Fruit fly (Drosophila melanogaster) whole organism, embryonic: Measurements from ENCODE around the gene Cpr67Fa1.

Source experiments
- Bgb ChIP-seq: fragments of 200-800 bp; sonication (Bioruptor generic); IDR thresholded peaks from 2 replicates; pipeline ENCODE4 v1.3.6; 2022; ENCODE audit warnings: missing biosample characterization, missing genetic modification characterization; ENCODE audit not compliant: partially characterized antibody
- CG10543 ChIP-seq: fragments of 200-800 bp; sonication (Bioruptor generic); optimal IDR thresholded peaks from 3 replicates; lab custom pipeline; 2017; ENCODE audit warnings: missing biosample characterization, mild to moderate bottlenecking, missing genetic modification characterization, moderate library complexity
- CG11560 ChIP-seq: fragments of 200-800 bp; sonication (Bioruptor generic); IDR thresholded peaks from 3 replicates; pipeline ENCODE4 v1.3.6; 2022; ENCODE audit warnings: missing biosample characterization, missing genetic modification characterization
- CG11695 ChIP-seq: fragments of 200-800 bp; sonication (Bioruptor generic); IDR thresholded peaks from 3 replicates; pipeline ENCODE4 v1.3.6; 2022; ENCODE audit warnings: missing biosample characterization, missing genetic modification characterization
- CG12104 ChIP-seq: fragments of 200-800 bp; sonication (Bioruptor generic); optimal IDR thresholded peaks from 3 replicates; lab custom pipeline; 2016; ENCODE audit warnings: missing biosample characterization, missing genetic modification characterization
- CG13296 ChIP-seq: fragments of 200-800 bp; sonication (Bioruptor generic); optimal IDR thresholded peaks from 3 replicates; lab custom pipeline; 2018; ENCODE audit warnings: missing biosample characterization, mild to moderate bottlenecking, missing genetic modification characterization
- CG13624 ChIP-seq: fragments of 200-800 bp; sonication (Bioruptor generic); optimal IDR thresholded peaks from 2 replicates; lab custom pipeline; 2016; ENCODE audit warnings: missing biosample characterization, missing genetic modification characterization
- CG15514 ChIP-seq: fragments of 200-800 bp; sonication (Bioruptor generic); optimal IDR thresholded peaks from 3 replicates; lab custom pipeline; 2017; ENCODE audit warnings: missing biosample characterization, missing genetic modification characterization, mild to moderate bottlenecking, moderate library complexity, missing genetic modification reagents
- CG18011 ChIP-seq: fragments of 200-800 bp; sonication (Bioruptor generic); optimal IDR thresholded peaks from 2 replicates; lab custom pipeline; 2017; ENCODE audit warnings: missing biosample characterization, missing genetic modification characterization, mild to moderate bottlenecking, moderate library complexity, missing genotype
- CG2199 ChIP-seq: fragments of 200-800 bp; sonication (Bioruptor generic); IDR thresholded peaks from 3 replicates; pipeline ENCODE4 v1.3.6; 2022; ENCODE audit warnings: missing biosample characterization, missing genetic modification characterization
- CG2889 ChIP-seq: fragments of 200-800 bp; sonication (Bioruptor generic); IDR thresholded peaks from 3 replicates; pipeline ENCODE4 v1.3.6; 2022; ENCODE audit warnings: missing biosample characterization, missing genetic modification characterization
- CG32767 ChIP-seq: fragments of 200-800 bp; sonication (Bioruptor generic); IDR thresholded peaks from 2 replicates; pipeline ENCODE4 v1.3.6; 2022; ENCODE audit warnings: missing biosample characterization, missing genetic modification characterization
- CG4360 ChIP-seq: fragments of 200-800 bp; sonication (Bioruptor generic); IDR thresholded peaks from 2 replicates; pipeline ENCODE4 v1.3.6; 2022; ENCODE audit warnings: missing biosample characterization, missing genetic modification characterization
- CG7928 ChIP-seq: fragments of 200-800 bp; sonication (Bioruptor generic); optimal IDR thresholded peaks from 2 replicates; lab custom pipeline; 2017; ENCODE audit warnings: missing biosample characterization, mild to moderate bottlenecking, missing genetic modification characterization
- CG7987 ChIP-seq: fragments of 200-800 bp; sonication (Bioruptor generic); optimal IDR thresholded peaks from 2 replicates; lab custom pipeline; 2018; ENCODE audit warnings: missing biosample characterization, mild to moderate bottlenecking, missing genetic modification characterization, moderate library complexity
- CG8281 ChIP-seq: fragments of 200-800 bp; sonication (Bioruptor generic); optimal IDR thresholded peaks from 2 replicates; lab custom pipeline; 2018; ENCODE audit warnings: missing biosample characterization, mild to moderate bottlenecking, missing genetic modification characterization, moderate library complexity
- CG9727 ChIP-seq: fragments of 200-800 bp; sonication (Bioruptor generic); optimal IDR thresholded peaks from 3 replicates; lab custom pipeline; 2017; ENCODE audit warnings: missing biosample characterization, mild to moderate bottlenecking, missing genetic modification characterization
- CG9797 ChIP-seq: fragments of 200-800 bp; sonication (Bioruptor generic); optimal IDR thresholded peaks from 3 replicates; lab custom pipeline; 2018; ENCODE audit warnings: missing biosample characterization, mild to moderate bottlenecking, missing genetic modification characterization
- CG9932 ChIP-seq: fragments of 200-800 bp; sonication (Bioruptor generic); IDR thresholded peaks from 2 replicates; pipeline ENCODE4 v1.3.6; 2022; ENCODE audit warnings: missing biosample characterization, missing genetic modification characterization
- Drgx ChIP-seq: fragments of 200-800 bp; sonication (Bioruptor generic); IDR thresholded peaks from 2 replicates; pipeline ENCODE4 v1.3.6; 2022; ENCODE audit warnings: missing biosample characterization, missing genetic modification characterization
- Ets97D ChIP-seq: fragments of 200-800 bp; sonication (Bioruptor generic); optimal IDR thresholded peaks from 3 replicates; lab custom pipeline; 2016; ENCODE audit warnings: missing biosample characterization, missing genetic modification characterization
- Fer1 ChIP-seq: fragments of 200-800 bp; sonication (Bioruptor generic); optimal IDR thresholded peaks from 2 replicates; lab custom pipeline; 2017; ENCODE audit warnings: missing biosample characterization, mild to moderate bottlenecking, missing genetic modification characterization
- H15 ChIP-seq: fragments of 200-800 bp; sonication (Bioruptor generic); IDR thresholded peaks from 3 replicates; pipeline ENCODE4 v1.3.6; 2022; ENCODE audit warnings: missing biosample characterization, missing genetic modification characterization
- Hr51 ChIP-seq, 2 experiments: fragments of 200-800 bp; sonication (Bioruptor generic); optimal IDR thresholded peaks; 2 replicates in 1 of 2; 3 replicates in 1 of 2; lab custom pipeline; 2016 to 2018; ENCODE audit warnings: missing biosample characterization in 2 of 2, missing genetic modification characterization in 2 of 2, mild to moderate bottlenecking in 1 of 2, moderate library complexity in 1 of 2
- Hr78 ChIP-seq, 2 experiments: fragments of 200-800 bp in 1 of 2; fragments of >200 bp in 1 of 2; sonication (Bioruptor generic) in 1 of 2; optimal IDR thresholded peaks; 2 replicates each; lab custom pipeline; 2017 to 2019; ENCODE audit warnings: missing biosample characterization in 2 of 2, missing genetic modification characterization in 2 of 2, mild to moderate bottlenecking in 1 of 2, moderate library complexity in 1 of 2
- Pdp1 ChIP-seq, 2 experiments: fragments of 200-800 bp; sonication (Bioruptor generic); optimal IDR thresholded peaks; 3 replicates each; lab custom pipeline; 2016; ENCODE audit warnings: missing biosample characterization in 2 of 2, missing genetic modification characterization in 2 of 2, mild to moderate bottlenecking in 1 of 2, moderate library complexity in 1 of 2
- Rfx ChIP-seq: fragments of 200-800 bp; sonication (Bioruptor generic); IDR thresholded peaks from 2 replicates; pipeline ENCODE4 v1.3.6; 2022; ENCODE audit warnings: missing biosample characterization, missing genetic modification characterization
- Six4 ChIP-seq: fragments of 200-800 bp; sonication (Bioruptor generic); optimal IDR thresholded peaks from 2 replicates; lab custom pipeline; 2016; ENCODE audit warnings: missing biosample characterization, missing genetic modification characterization
- ara ChIP-seq: fragments of 200-800 bp; sonication (Bioruptor generic); IDR thresholded peaks from 2 replicates; pipeline ENCODE4 v1.3.6; 2022; ENCODE audit warnings: missing biosample characterization, missing genetic modification characterization
- ato ChIP-seq: fragments of 200-800 bp; sonication (Bioruptor generic); IDR thresholded peaks from 2 replicates; pipeline ENCODE4 v1.3.6; 2022; ENCODE audit warnings: missing biosample characterization, missing genetic modification characterization; ENCODE audit not compliant: partially characterized antibody
- bab2 ChIP-seq: fragments of 200-800 bp; sonication (Bioruptor generic); optimal IDR thresholded peaks from 2 replicates; lab custom pipeline; 2016; ENCODE audit warnings: missing biosample characterization, missing genetic modification characterization
- bowl ChIP-seq: fragments of 200-800 bp; sonication (Bioruptor generic); IDR thresholded peaks from 2 replicates; pipeline ENCODE4 v1.3.6; 2022; ENCODE audit warnings: missing biosample characterization, missing genetic modification characterization
- bsh ChIP-seq, 2 experiments: fragments of 200-800 bp; sonication (Bioruptor generic); optimal IDR thresholded peaks; 2 replicates each; lab custom pipeline; 2017 to 2018; ENCODE audit warnings: mild to moderate bottlenecking in 2 of 2, missing biosample characterization in 2 of 2, missing genetic modification characterization in 2 of 2, moderate library complexity in 1 of 2
- caup ChIP-seq: fragments of 200-800 bp; sonication (Bioruptor generic); optimal IDR thresholded peaks from 3 replicates; lab custom pipeline; 2017; ENCODE audit warnings: missing biosample characterization, mild to moderate bottlenecking, missing genetic modification characterization, moderate library complexity; ENCODE audit not compliant: severe bottlenecking
- chif ChIP-seq, 2 experiments: fragments of 200-800 bp; sonication (Bioruptor generic); optimal IDR thresholded peaks; 3 replicates each; lab custom pipeline; 2016; ENCODE audit warnings: missing biosample characterization in 2 of 2, missing genetic modification characterization in 2 of 2
- crol ChIP-seq: fragments of 200-800 bp; sonication (Bioruptor generic); IDR thresholded peaks from 2 replicates; pipeline ENCODE4 v1.3.6; 2022; ENCODE audit warnings: missing biosample characterization, missing genetic modification characterization
- cwo ChIP-seq: fragments of 200-800 bp; sonication (Bioruptor generic); optimal IDR thresholded peaks from 3 replicates; lab custom pipeline; 2017; ENCODE audit warnings: missing biosample characterization, missing genetic modification characterization, mild to moderate bottlenecking, moderate library complexity, missing genetic modification reagents
- fru ChIP-seq: fragments of >200 bp; optimal IDR thresholded peaks from 2 replicates; lab custom pipeline; 2017
- ken ChIP-seq: fragments of 200-800 bp; sonication (Bioruptor generic); IDR thresholded peaks from 3 replicates; pipeline ENCODE4 v1.3.6; 2022; ENCODE audit warnings: missing biosample characterization, missing genetic modification characterization
- lab ChIP-seq: fragments of 200-800 bp; sonication (Bioruptor generic); optimal IDR thresholded peaks from 3 replicates; lab custom pipeline; 2017; ENCODE audit warnings: missing biosample characterization, missing genetic modification characterization, mild to moderate bottlenecking, moderate library complexity, missing genetic modification reagents
- mam ChIP-seq: fragments of 200-800 bp; sonication (Bioruptor generic); optimal IDR thresholded peaks from 3 replicates; lab custom pipeline; 2016; ENCODE audit warnings: missing biosample characterization, missing genetic modification characterization
- nom ChIP-seq: fragments of 200-800 bp; sonication (Bioruptor generic); optimal IDR thresholded peaks from 2 replicates; lab custom pipeline; 2017; ENCODE audit warnings: missing biosample characterization, missing genetic modification characterization, mild to moderate bottlenecking, moderate library complexity, missing genetic modification reagents
- pan ChIP-seq, 4 experiments: fragments of >200 bp in 3 of 4; fragments of 200-800 bp in 1 of 4; sonication (Bioruptor generic) in 1 of 4; optimal IDR thresholded peaks in 3 of 4; IDR thresholded peaks in 1 of 4; 2 replicates each; pipeline versions ENCODE4 v1.3.6 to Lab custom; 2017 to 2022; ENCODE audit warnings: missing biosample characterization in 2 of 4, missing genetic modification characterization in 2 of 4, mixed read lengths in 1 of 4
- sqz ChIP-seq: fragments of 200-800 bp; sonication (Bioruptor generic); optimal IDR thresholded peaks from 3 replicates; lab custom pipeline; 2018; ENCODE audit warnings: missing biosample characterization, mild to moderate bottlenecking, missing genetic modification characterization
- stc ChIP-seq: fragments of 200-800 bp; sonication (Bioruptor generic); IDR thresholded peaks from 2 replicates; pipeline ENCODE4 v1.3.6; 2022; ENCODE audit warnings: missing biosample characterization, missing genetic modification characterization
- tna ChIP-seq: fragments of 200-800 bp; sonication (Bioruptor generic); IDR thresholded peaks from 2 replicates; pipeline ENCODE4 v1.3.6; 2022; ENCODE audit warnings: missing biosample characterization, missing genetic modification characterization; ENCODE audit not compliant: partially characterized antibody
- ttk ChIP-seq: fragments of 200-800 bp; sonication (Bioruptor generic); IDR thresholded peaks from 2 replicates; pipeline ENCODE4 v2.1.2; 2022; ENCODE audit warnings: missing biosample characterization, missing genetic modification characterization
- zf30C ChIP-seq: fragments of 200-800 bp; sonication (Bioruptor generic); optimal IDR thresholded peaks from 3 replicates; lab custom pipeline; 2018; ENCODE audit warnings: missing biosample characterization, mild to moderate bottlenecking, missing genetic modification characterization

The Cpr67Fa1 gene

DNA sequence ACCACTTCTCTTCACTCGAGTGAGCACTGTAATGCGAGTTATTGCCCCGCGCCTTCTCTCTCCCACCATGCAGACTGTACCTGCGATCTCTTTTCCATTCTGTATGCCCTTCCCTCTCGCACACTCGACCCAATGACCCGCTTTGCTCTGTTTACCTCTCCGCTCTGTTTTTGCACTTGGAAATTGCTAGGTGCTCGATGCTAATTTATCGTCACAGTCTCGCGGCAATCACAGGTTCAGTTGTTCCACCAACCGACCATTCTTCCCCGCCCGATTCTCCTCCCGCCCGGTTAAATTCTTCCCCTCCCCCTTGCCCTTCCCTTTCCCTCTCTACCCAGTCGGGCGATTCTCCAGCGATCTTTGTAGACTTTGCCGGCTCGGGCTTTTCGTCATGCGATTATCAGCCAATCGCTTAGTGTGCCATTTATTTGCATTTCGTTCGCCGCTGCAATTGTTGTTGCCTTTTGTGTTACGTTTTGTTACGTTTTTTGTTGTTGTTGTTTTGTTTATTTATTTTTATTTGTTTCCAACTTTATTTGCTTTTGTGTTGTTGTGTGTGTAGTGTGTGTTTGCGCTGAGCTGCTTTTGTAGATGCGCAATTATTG is 21.9 kb upstream of the Cpr67Fa1 start (continued):
- TF ChIP-seq ara (GFP tag; lab: Robert Waterston, UW): peak; percentile 29; the same call in 1 of the 2 replicates
- TF ChIP-seq Pdp1 (GFP tag; optimal IDR thresholded peaks at IDR 0.05; lab: Kevin White, UChicago): no peak
- no peak for TF ChIP-seq ttk (GFP tag; lab: Robert Waterston, UW)
- TF ChIP-seq CG12104 (GFP tag; lab: Kevin White, UChicago): peak; percentile 32
- 0 out of 2 replicates have a peak, but pooled peaks have one; percentile 5 for TF ChIP-seq Rfx (GFP tag; lab: Robert Waterston, UW)
- no peak for TF ChIP-seq stc (GFP tag; lab: Robert Waterston, UW)
- no peak for TF ChIP-seq pan (optimal IDR thresholded peaks at IDR 0.05; lab: Kevin White, UChicago)
- no peak for TF ChIP-seq pan (GFP tag; optimal IDR thresholded peaks at IDR 0.05 in 1 of 2, IDR thresholded peaks at IDR 0.05 in 1 of 2)
- TF ChIP-seq CG9932: peak; percentile 33; the same call in 1 of the 2 replicates
- TF ChIP-seq tna (GFP tag; lab: Robert Waterston, UW): peak; percentile 38; the same call in 1 of the 2 replicates
- peak; percentile 30 for TF ChIP-seq CG15514 (GFP tag; lab: Kevin White, UChicago)
- no peak for TF ChIP-seq CG2889 (GFP tag; lab: Robert Waterston, UW)
- TF ChIP-seq ken (GFP tag; lab: Robert Waterston, UW): peak; percentile 44; the same call in 1 of the 3 replicates
- peak; percentile 65 for TF ChIP-seq nom (GFP tag; lab: Kevin White, UChicago)
- TF ChIP-seq Hr51 (GFP tag; optimal IDR thresholded peaks at IDR 0.05; lab: Kevin White, UChicago): no peak
- no peak for TF ChIP-seq CG2199 (GFP tag; lab: Robert Waterston, UW)
- TF ChIP-seq CG13296 (GFP tag; lab: Kevin White, UChicago): peak; percentile 28
- no peak for TF ChIP-seq chif (GFP tag; optimal IDR thresholded peaks at IDR 0.05; lab: Kevin White, UChicago)
- TF ChIP-seq sqz (GFP tag; lab: Kevin White, UChicago): no peak
- TF ChIP-seq ato (GFP tag; lab: Robert Waterston, UW): no peak
- peak; percentile 15 for TF ChIP-seq CG13624 (GFP tag; lab: Kevin White, UChicago)
- no peak for TF ChIP-seq Bgb (GFP tag; lab: Robert Waterston, UW)
- TF ChIP-seq Drgx: peak; percentile 77
- TF ChIP-seq fru (lab: Kevin White, UChicago): no peak
- TF ChIP-seq Fer1 (GFP tag; lab: Kevin White, UChicago): peak; percentile 40
- 0 out of 3 replicates have a peak, but pooled peaks have one; percentile 17 for TF ChIP-seq CG11695 (GFP tag; lab: Robert Waterston, UW)
- TF ChIP-seq CG32767: no peak
- TF ChIP-seq crol: peak; percentile 88
- peak in 1 of 2 experiments; percentile 32 for TF ChIP-seq Hr78 (GFP tag; optimal IDR thresholded peaks at IDR 0.05; lab: Kevin White, UChicago)
- TF ChIP-seq bowl: no peak
- no peak for TF ChIP-seq CG9797 (GFP tag; lab: Kevin White, UChicago)
- TF ChIP-seq CG9727 (GFP tag; lab: Kevin White, UChicago): no peak
- TF ChIP-seq bsh (GFP tag; optimal IDR thresholded peaks at IDR 0.05; lab: Kevin White, UChicago): peak in 1 of 2 experiments; percentile 69
- TF ChIP-seq H15 (GFP tag; lab: Robert Waterston, UW): 0 out of 3 replicates have a peak, but pooled peaks have one; percentile 20
- TF ChIP-seq caup (GFP tag; lab: Kevin White, UChicago): peak; percentile 3
- peak; percentile 55 for TF ChIP-seq CG7987 (GFP tag; lab: Kevin White, UChicago)
- peak; percentile 42; the same call in 1 of the 2 replicates for TF ChIP-seq CG4360 (GFP tag; lab: Robert Waterston, UW)
- TF ChIP-seq CG7928 (GFP tag; lab: Kevin White, UChicago): no peak
- peak; percentile 41 for TF ChIP-seq cwo (GFP tag; lab: Kevin White, UChicago)
- TF ChIP-seq lab (GFP tag; lab: Kevin White, UChicago): peak; percentile 11
- TF ChIP-seq zf30C (GFP tag; lab: Kevin White, UChicago): no peak
- no peak for TF ChIP-seq CG8281 (tag; lab: Kevin White, UChicago)
- no peak for TF ChIP-seq Ets97D
- TF ChIP-seq CG11560 (tag; lab: Robert Waterston, UW): no peak
- no peak for TF ChIP-seq bab2 (GFP tag; lab: Kevin White, UChicago)
- peak; percentile 34 for TF ChIP-seq CG10543
- TF ChIP-seq mam (GFP tag; lab: Kevin White, UChicago): no peak
- no peak for TF ChIP-seq CG18011
- no peak for TF ChIP-seq Six4
